Worm (Caenorhabditis elegans) whole organism, young adult: ENCODE data around the gene wah-1.

Experiments used
- B0261.1 ChIP-seq: sonication (generic microtip); optimal IDR thresholded peaks from 2 replicates; lab custom pipeline; 2016; ENCODE audit warnings: mild to moderate bottlenecking, missing genetic modification characterization, moderate library complexity, missing compliant biosample characterization
- C06A6.2 ChIP-seq: fragments of 200-800 bp; sonication (Bioruptor generic); conservative IDR thresholded peaks from 2 replicates; pipeline ENCODE4 v1.3.6; 2022; ENCODE audit warnings: missing genetic modification characterization, missing compliant biosample characterization
- C17E4.6 ChIP-seq: fragments of 200-800 bp; sonication (Bioruptor generic); IDR thresholded peaks from 2 replicates; pipeline ENCODE4 v1.3.6; 2022; ENCODE audit warnings: missing genetic modification reagents, missing genetic modification characterization, missing compliant biosample characterization
- D2030.7 ChIP-seq: fragments of 200-800 bp; sonication (Bioruptor generic); IDR thresholded peaks from 2 replicates; pipeline ENCODE4 v1.3.6; 2022; ENCODE audit warnings: missing genetic modification reagents, missing genetic modification characterization, missing compliant biosample characterization
- F10E7.11 ChIP-seq: sonication (generic microtip); optimal IDR thresholded peaks from 2 replicates; lab custom pipeline; 2017; ENCODE audit warnings: mild to moderate bottlenecking, missing genetic modification characterization, moderate library complexity, missing compliant biosample characterization
- F23B12.7 ChIP-seq: sonication (generic microtip); optimal IDR thresholded peaks from 2 replicates; lab custom pipeline; 2017; ENCODE audit warnings: missing genetic modification characterization, mild to moderate bottlenecking, missing compliant biosample characterization, antibody characterized with exemption, moderate library complexity; ENCODE audit not compliant: insufficient read depth
- F57A8.1 ChIP-seq: fragments of 200-800 bp; sonication (Bioruptor generic); optimal IDR thresholded peaks from 2 replicates; lab custom pipeline; 2018; ENCODE audit warnings: mild to moderate bottlenecking, missing genetic modification characterization, moderate library complexity, missing compliant biosample characterization
- F57C9.4 ChIP-seq: sonication (generic microtip); optimal IDR thresholded peaks from 2 replicates; lab custom pipeline; 2017; ENCODE audit warnings: mild to moderate bottlenecking, missing genetic modification characterization, missing compliant biosample characterization
- K12H6.12 ChIP-seq: fragments of 200-800 bp; sonication (Bioruptor generic); optimal IDR thresholded peaks from 2 replicates; lab custom pipeline; 2018; ENCODE audit warnings: mild to moderate bottlenecking, missing genetic modification characterization, missing compliant biosample characterization
- Y56A3A.18 ChIP-seq: fragments of 200-800 bp; sonication (Bioruptor generic); IDR thresholded peaks from 2 replicates; pipeline ENCODE4 v1.3.6; 2022; ENCODE audit warnings: missing genetic modification reagents, missing genetic modification characterization, missing compliant biosample characterization
- akir-1 ChIP-seq: fragments of 200-800 bp; sonication (Bioruptor generic); optimal IDR thresholded peaks from 2 replicates; lab custom pipeline; 2018; ENCODE audit warnings: mild to moderate bottlenecking, missing genetic modification characterization, moderate library complexity, missing compliant biosample characterization
- aptf-2 ChIP-seq: fragments of 200-800 bp; sonication (Bioruptor generic); conservative IDR thresholded peaks from 2 replicates; pipeline ENCODE4 v1.3.6; 2022; ENCODE audit warnings: missing genetic modification reagents, missing genetic modification characterization, missing compliant biosample characterization
- atf-7 ChIP-seq: sonication (generic microtip); optimal IDR thresholded peaks from 2 replicates; lab custom pipeline; 2017; ENCODE audit warnings: mild to moderate bottlenecking, missing genetic modification characterization, missing compliant biosample characterization
- athp-1 ChIP-seq: sonication (generic microtip); optimal IDR thresholded peaks from 2 replicates; lab custom pipeline; 2017; ENCODE audit warnings: mild to moderate bottlenecking, missing genetic modification characterization, missing compliant biosample characterization
- ceh-79 ChIP-seq: sonication (generic microtip); optimal IDR thresholded peaks from 2 replicates; lab custom pipeline; 2017; ENCODE audit warnings: mild to moderate bottlenecking, missing genetic modification characterization, missing compliant biosample characterization
- dox-1 ChIP-seq: fragments of 200-800 bp; sonication (Bioruptor generic); IDR thresholded peaks from 2 replicates; pipeline ENCODE4 v1.3.6; 2022; ENCODE audit warnings: missing genetic modification reagents, missing genetic modification characterization, missing compliant biosample characterization
- ets-4 ChIP-seq: fragments of 200-800 bp; sonication (Bioruptor generic); optimal IDR thresholded peaks from 2 replicates; lab custom pipeline; 2018; ENCODE audit warnings: mild to moderate bottlenecking, missing genetic modification characterization, missing compliant biosample characterization
- gei-17 ChIP-seq: fragments of 200-800 bp; sonication (Bioruptor generic); optimal IDR thresholded peaks from 2 replicates; lab custom pipeline; 2018; ENCODE audit warnings: mild to moderate bottlenecking, missing genetic modification characterization, missing compliant biosample characterization
- him-1 ChIP-seq: sonication (generic microtip); optimal IDR thresholded peaks from 2 replicates; lab custom pipeline; 2016; ENCODE audit warnings: missing genotype, missing genetic modification reagents, missing genetic modification characterization, missing compliant biosample characterization
- hlh-26 ChIP-seq: fragments of 200-800 bp; sonication (Bioruptor generic); conservative IDR thresholded peaks from 2 replicates; pipeline ENCODE4 v1.3.6; 2022; ENCODE audit warnings: missing genetic modification reagents, missing genetic modification characterization, missing compliant biosample characterization
- hmg-20 ChIP-seq: fragments of 200-800 bp; sonication (Bioruptor generic); IDR thresholded peaks from 2 replicates; pipeline ENCODE4 v1.3.6; 2022; ENCODE audit warnings: missing genetic modification reagents, missing genetic modification characterization, missing compliant biosample characterization
- hrde-1 ChIP-seq: sonication (generic microtip); optimal IDR thresholded peaks from 2 replicates; lab custom pipeline; 2016; ENCODE audit warnings: missing genetic modification characterization, mild to moderate bottlenecking, missing compliant biosample characterization, moderate library complexity, missing genotype, missing genetic modification reagents, borderline replicate concordance
- hsf-1 ChIP-seq: fragments of 200-800 bp; sonication (Bioruptor generic); IDR thresholded peaks from 2 replicates; pipeline ENCODE4 v1.3.6; 2022; ENCODE audit warnings: missing genetic modification reagents, missing genetic modification characterization, missing compliant biosample characterization
- let-526 ChIP-seq: fragments of 200-800 bp; sonication (Bioruptor generic); IDR thresholded peaks from 2 replicates; pipeline ENCODE4 v1.3.6; 2022; ENCODE audit warnings: missing genetic modification reagents, missing genetic modification characterization, missing compliant biosample characterization
- lin-35 ChIP-seq, 3 experiments: fragments of 150-350 bp in 2 of 3; sonication (generic microtip) in 1 of 3; optimal IDR thresholded peaks; 2 replicates each; lab custom pipeline; 2014 to 2018; ENCODE audit warnings: missing biosample characterization in 3 of 3, missing genetic modification characterization in 3 of 3, missing genetic modification reagents in 3 of 3
- lin-40 ChIP-seq: sonication (generic microtip); optimal IDR thresholded peaks from 2 replicates; lab custom pipeline; 2016; ENCODE audit warnings: missing genetic modification characterization, mild to moderate bottlenecking, missing compliant biosample characterization, missing genotype, missing genetic modification reagents
- lin-54 ChIP-seq: fragments of 200-800 bp; sonication (Bioruptor generic); optimal IDR thresholded peaks from 2 replicates; lab custom pipeline; 2018; ENCODE audit warnings: mild to moderate bottlenecking, missing genetic modification characterization, missing compliant biosample characterization
- lir-1 ChIP-seq: fragments of 200-800 bp; sonication (Bioruptor generic); conservative IDR thresholded peaks from 2 replicates; pipeline ENCODE4 v1.3.6; 2022; ENCODE audit warnings: missing genetic modification reagents, missing genetic modification characterization, missing compliant biosample characterization
- madf-10 ChIP-seq: sonication (generic microtip); optimal IDR thresholded peaks from 2 replicates; lab custom pipeline; 2016; ENCODE audit warnings: mild to moderate bottlenecking, missing genetic modification characterization, missing compliant biosample characterization
- madf-6 ChIP-seq: fragments of 200-800 bp; sonication (Bioruptor generic); IDR thresholded peaks from 2 replicates; pipeline ENCODE4 v1.3.6; 2022; ENCODE audit warnings: missing genetic modification reagents, missing genetic modification characterization, missing compliant biosample characterization
- madf-8 ChIP-seq: fragments of 200-800 bp; sonication (Bioruptor generic); conservative IDR thresholded peaks from 2 replicates; pipeline ENCODE4 v1.3.6; 2022; ENCODE audit warnings: missing genetic modification reagents, missing genetic modification characterization, missing compliant biosample characterization
- mcd-1 ChIP-seq: fragments of 200-800 bp; sonication (Bioruptor generic); IDR thresholded peaks from 2 replicates; pipeline ENCODE4 v1.3.6; 2022; ENCODE audit warnings: missing genetic modification reagents, missing genetic modification characterization, missing compliant biosample characterization
- nfya-2 ChIP-seq: fragments of 200-800 bp; sonication (Bioruptor generic); IDR thresholded peaks from 2 replicates; pipeline ENCODE4 v1.3.6; 2022; ENCODE audit warnings: missing genetic modification reagents, missing genetic modification characterization, missing compliant biosample characterization
- nhr-27 ChIP-seq: fragments of 200-800 bp; sonication (Bioruptor generic); optimal IDR thresholded peaks from 2 replicates; lab custom pipeline; 2018; ENCODE audit warnings: mild to moderate bottlenecking, missing genetic modification characterization, moderate library complexity, missing compliant biosample characterization
- nhr-90 ChIP-seq: sonication (generic microtip); optimal IDR thresholded peaks from 2 replicates; lab custom pipeline; 2016; ENCODE audit warnings: missing genotype, mild to moderate bottlenecking, missing genetic modification characterization, missing compliant biosample characterization
- rpc-1 ChIP-seq, 2 experiments: fragments of 150-350 bp in 1 of 2; sonication (generic microtip) in 1 of 2; optimal IDR thresholded peaks; 2 replicates each; lab custom pipeline; 2014 to 2018; ENCODE audit warnings: missing biosample characterization in 1 of 2, missing genetic modification characterization in 1 of 2, missing genetic modification reagents in 1 of 2, missing genotype in 1 of 2
- snpc-1.3 ChIP-seq: sonication (generic microtip); optimal IDR thresholded peaks from 2 replicates; lab custom pipeline; 2017; ENCODE audit warnings: missing genetic modification characterization, mild to moderate bottlenecking, missing compliant biosample characterization, antibody characterized with exemption, moderate library complexity, missing genotype, missing genetic modification reagents; ENCODE audit not compliant: insufficient read depth
- snpc-4 ChIP-seq, 5 experiments: fragments of 150-350 bp in 1 of 5; sonication (generic microtip) in 4 of 5; optimal IDR thresholded peaks; 2 replicates each; lab custom pipeline; 2014 to 2018; ENCODE audit warnings: missing genetic modification characterization in 5 of 5, missing biosample characterization in 3 of 5, antibody characterized with exemption in 2 of 5, mild to moderate bottlenecking in 2 of 5, missing compliant biosample characterization in 2 of 5, missing genotype in 2 of 5, moderate library complexity in 2 of 5, missing genetic modification reagents in 1 of 5
- sptf-2 ChIP-seq: fragments of 200-800 bp; sonication (Bioruptor generic); optimal IDR thresholded peaks from 2 replicates; lab custom pipeline; 2018; ENCODE audit warnings: mild to moderate bottlenecking, missing genetic modification characterization, missing compliant biosample characterization
- tbp1 ChIP-seq: fragments of 200-800 bp; sonication (Bioruptor generic); optimal IDR thresholded peaks from 2 replicates; lab custom pipeline; 2018; ENCODE audit warnings: mild to moderate bottlenecking, missing genetic modification characterization, missing compliant biosample characterization
- xnd-1 ChIP-seq: sonication (generic microtip); optimal IDR thresholded peaks from 2 replicates; lab custom pipeline; 2016; ENCODE audit warnings: missing genotype, missing genetic modification reagents, missing genetic modification characterization, missing compliant biosample characterization
- ztf-18 ChIP-seq: sonication (generic microtip); optimal IDR thresholded peaks from 2 replicates; lab custom pipeline; 2016; ENCODE audit warnings: missing genotype, mild to moderate bottlenecking, missing genetic modification characterization, missing compliant biosample characterization
- ztf-26 ChIP-seq: sonication (generic microtip); optimal IDR thresholded peaks from 2 replicates; lab custom pipeline; 2017; ENCODE audit warnings: missing genetic modification characterization, missing compliant biosample characterization
- ztf-28 ChIP-seq: fragments of 200-800 bp; sonication (Bioruptor generic); IDR thresholded peaks from 2 replicates; pipeline ENCODE4 v1.3.6; 2022; ENCODE audit warnings: missing genetic modification reagents, missing genetic modification characterization, missing compliant biosample characterization
- ztf-6 ChIP-seq: fragments of 200-800 bp; sonication (Bioruptor generic); IDR thresholded peaks from 2 replicates; pipeline ENCODE4 v1.3.6; 2022; ENCODE audit warnings: missing genetic modification reagents, missing genetic modification characterization, missing compliant biosample characterization

The wah-1 gene

ce11 chrIII:11946062-11946749 is 43.8 kb upstream of the wah-1 start (continued):
- peak; percentile 67; the same call in 1 of the 2 replicates for TF ChIP-seq dox-1 (GFP tag; lab: Robert Waterston, UW)
- no peak for TF ChIP-seq rpc-1 (optimal IDR thresholded peaks at IDR 0.05; lab: Kevin White, UChicago)
- TF ChIP-seq rpc-1 (tag; optimal IDR thresholded peaks at IDR 0.05; lab: Kevin White, UChicago) = no peak
- peak; percentile 58; the same call in 1 of the 2 replicates for TF ChIP-seq hmg-20
- peak; percentile 74 for TF ChIP-seq nhr-27 (tag; lab: Kevin White, UChicago)
- peak; percentile 60 for TF ChIP-seq F10E7.11 (tag; lab: Kevin White, UChicago)
- peak; percentile 82 for TF ChIP-seq K12H6.12 (tag; lab: Kevin White, UChicago)
- TF ChIP-seq lir-1 (GFP tag; lab: Robert Waterston, UW) = peak; percentile 89
- peak; percentile 43 for TF ChIP-seq akir-1 (GFP tag; lab: Kevin White, UChicago)
- peak; percentile 86 for TF ChIP-seq lin-40 (tag; lab: Kevin White, UChicago)
- no peak for TF ChIP-seq Y56A3A.18
- peak; percentile 79 for TF ChIP-seq mcd-1
- TF ChIP-seq madf-8 (GFP tag; lab: Robert Waterston, UW) = peak; percentile 37
- peak; percentile 51 for TF ChIP-seq madf-10 (tag; lab: Kevin White, UChicago)
- TF ChIP-seq atf-7 (tag; lab: Kevin White, UChicago) = peak; percentile 43
- no peak for TF ChIP-seq snpc-1.3 (tag; lab: Kevin White, UChicago)
- no peak for TF ChIP-seq ets-4 (GFP tag; lab: Kevin White, UChicago)
- TF ChIP-seq lin-35 (GFP tag; optimal IDR thresholded peaks at IDR 0.05; lab: Kevin White, UChicago) = peak in 1 of 3 experiments; percentile 78
- 0 out of 2 replicates have a peak, but pooled peaks have one; percentile 26 for TF ChIP-seq C06A6.2
- peak; percentile 57; the same call in 1 of the 2 replicates for TF ChIP-seq hsf-1 (GFP tag; lab: Robert Waterston, UW)
- TF ChIP-seq snpc-4 (GFP tag; optimal IDR thresholded peaks at IDR 0.05; lab: Kevin White, UChicago) = no peak
- TF ChIP-seq snpc-4 (tag; optimal IDR thresholded peaks at IDR 0.05; lab: Kevin White, UChicago) = peak in 1 of 4 experiments; percentile 44
- TF ChIP-seq sptf-2 (GFP tag; lab: Kevin White, UChicago) = no peak
- TF ChIP-seq hrde-1 (tag; lab: Kevin White, UChicago) = peak; percentile 47
- peak; percentile 59 for TF ChIP-seq F57C9.4 (tag; lab: Kevin White, UChicago)
- no peak for TF ChIP-seq nhr-90 (tag; lab: Kevin White, UChicago)
- no peak for TF ChIP-seq F23B12.7 (tag; lab: Kevin White, UChicago)
- TF ChIP-seq gei-17 (GFP tag; lab: Kevin White, UChicago) = peak; percentile 6
- TF ChIP-seq madf-6 (GFP tag; lab: Robert Waterston, UW) = peak; percentile 72
- peak; percentile 39 for TF ChIP-seq tbp1
- TF ChIP-seq ztf-18 (tag; lab: Kevin White, UChicago) = peak; percentile 0
- TF ChIP-seq B0261.1 = peak; percentile 20
- TF ChIP-seq D2030.7 (GFP tag; lab: Robert Waterston, UW) = peak; percentile 62; the same call in 1 of the 2 replicates
- TF ChIP-seq ceh-79 (tag; lab: Kevin White, UChicago) = peak; percentile 7
- peak; percentile 59 for TF ChIP-seq lin-54 (GFP tag; lab: Kevin White, UChicago)
- TF ChIP-seq ztf-28 = no peak
- TF ChIP-seq F57A8.1 (GFP tag; lab: Kevin White, UChicago) = no peak
- peak; percentile 37 for TF ChIP-seq xnd-1 (tag; lab: Kevin White, UChicago)
- 0 out of 2 replicates have a peak, but pooled peaks have one; percentile 63 for TF ChIP-seq nfya-2 (GFP tag; lab: Robert Waterston, UW)
- peak; percentile 51 for TF ChIP-seq him-1
- no peak for TF ChIP-seq C17E4.6
- TF ChIP-seq hlh-26 (GFP tag; lab: Robert Waterston, UW) = no peak
- peak; percentile 41; the same call in 1 of the 2 replicates for TF ChIP-seq let-526
- TF ChIP-seq ztf-6 (GFP tag; lab: Robert Waterston, UW) = 0 out of 2 replicates have a peak, but pooled peaks have one; percentile 46
- TF ChIP-seq ztf-26 = peak; percentile 37
- TF ChIP-seq aptf-2 (GFP tag; lab: Robert Waterston, UW) = 0 out of 2 replicates have a peak, but pooled peaks have one; percentile 30
- TF ChIP-seq athp-1 = peak; percentile 79
